Worm (Caenorhabditis elegans) whole organism, L2 larva: ENCODE data around the gene B0507.2.

Experiments
- C34F6.9 ChIP-seq: fragments of 150-350 bp; optimal IDR thresholded peaks from 2 replicates; lab custom pipeline; 2014; ENCODE audit warnings: missing biosample characterization, missing genetic modification characterization
- R02D3.7 ChIP-seq: fragments of 150-350 bp; optimal IDR thresholded peaks from 2 replicates; lab custom pipeline; 2014; ENCODE audit warnings: missing biosample characterization, missing genetic modification characterization
- ZK546.5 ChIP-seq: sonication (generic microtip); optimal IDR thresholded peaks from 2 replicates; lab custom pipeline; 2017; ENCODE audit warnings: missing biosample characterization, missing genetic modification characterization
- blmp-1 ChIP-seq: sonication (generic microtip); optimal IDR thresholded peaks from 2 replicates; lab custom pipeline; 2017; ENCODE audit warnings: missing genetic modification characterization, mild to moderate bottlenecking, missing compliant biosample characterization, antibody characterized with exemption, moderate library complexity; ENCODE audit not compliant: insufficient read depth
- ceh-82 ChIP-seq: fragments of 150-350 bp; optimal IDR thresholded peaks from 2 replicates; lab custom pipeline; 2014; ENCODE audit warnings: missing biosample characterization, missing genetic modification characterization
- crh-2 ChIP-seq: sonication (generic microtip); optimal IDR thresholded peaks from 2 replicates; lab custom pipeline; 2017; ENCODE audit warnings: missing biosample characterization, missing genetic modification characterization
- dmd-4 ChIP-seq: sonication (generic microtip); optimal IDR thresholded peaks from 2 replicates; lab custom pipeline; 2017; ENCODE audit warnings: missing biosample characterization, missing genetic modification characterization
- elt-3 ChIP-seq: sonication (generic microtip); optimal IDR thresholded peaks from 2 replicates; lab custom pipeline; 2017; ENCODE audit warnings: missing biosample characterization, missing genetic modification characterization
- fos-1 ChIP-seq: fragments of 150-350 bp; optimal IDR thresholded peaks from 2 replicates; lab custom pipeline; 2014; ENCODE audit warnings: missing biosample characterization, missing genetic modification characterization
- gmeb-1 ChIP-seq: fragments of 150-350 bp; optimal IDR thresholded peaks from 2 replicates; lab custom pipeline; 2014; ENCODE audit warnings: missing biosample characterization, missing genetic modification characterization
- lin-13 ChIP-seq: fragments of 150-350 bp; optimal IDR thresholded peaks from 2 replicates; lab custom pipeline; 2014; ENCODE audit warnings: missing biosample characterization, missing genetic modification reagents, missing genetic modification characterization
- lsy-2 ChIP-seq, 2 experiments: fragments of 150-350 bp in 1 of 2; sonication (generic microtip) in 1 of 2; optimal IDR thresholded peaks; 2 replicates each; lab custom pipeline; 2014 to 2017; ENCODE audit warnings: missing biosample characterization in 2 of 2, missing genetic modification characterization in 2 of 2
- mab-5 ChIP-seq: fragments of 150-350 bp; optimal IDR thresholded peaks from 2 replicates; lab custom pipeline; 2014; ENCODE audit warnings: missing biosample characterization, missing genetic modification characterization
- nhr-10 ChIP-seq: sonication (generic microtip); optimal IDR thresholded peaks from 2 replicates; lab custom pipeline; 2017; ENCODE audit warnings: missing biosample characterization, missing genetic modification characterization
- nhr-11 ChIP-seq: fragments of 150-350 bp; optimal IDR thresholded peaks from 2 replicates; lab custom pipeline; 2014; ENCODE audit warnings: missing biosample characterization, missing genetic modification characterization
- nhr-129 ChIP-seq: fragments of 150-350 bp; optimal IDR thresholded peaks from 2 replicates; lab custom pipeline; 2014; ENCODE audit warnings: missing biosample characterization, missing genetic modification characterization
- nhr-21 ChIP-seq: fragments of 150-350 bp; optimal IDR thresholded peaks from 2 replicates; lab custom pipeline; 2014; ENCODE audit warnings: missing biosample characterization, missing genetic modification characterization
- nhr-23 ChIP-seq: fragments of 150-350 bp; optimal IDR thresholded peaks from 2 replicates; lab custom pipeline; 2014; ENCODE audit warnings: missing biosample characterization, missing genetic modification reagents, missing genetic modification characterization
- nhr-25 ChIP-seq: fragments of 150-350 bp; sonication (generic microtip); optimal IDR thresholded peaks from 3 replicates; lab custom pipeline; 2014; ENCODE audit warnings: missing biosample characterization, missing genetic modification characterization
- nhr-6 ChIP-seq: fragments of 150-350 bp; optimal IDR thresholded peaks from 2 replicates; lab custom pipeline; 2014; ENCODE audit warnings: missing biosample characterization, missing genetic modification characterization
- nhr-77 ChIP-seq: fragments of 150-350 bp; optimal IDR thresholded peaks from 2 replicates; lab custom pipeline; 2014; ENCODE audit warnings: missing biosample characterization, missing genetic modification characterization
- peb-1 ChIP-seq: fragments of 150-350 bp; optimal IDR thresholded peaks from 2 replicates; lab custom pipeline; 2014; ENCODE audit warnings: missing biosample characterization, missing genetic modification characterization
- sem-4 ChIP-seq: fragments of 150-350 bp; optimal IDR thresholded peaks from 2 replicates; lab custom pipeline; 2014; ENCODE audit warnings: missing biosample characterization, missing genetic modification reagents, missing genetic modification characterization
- skn-1 ChIP-seq: sonication (generic microtip); optimal IDR thresholded peaks from 2 replicates; lab custom pipeline; 2017; ENCODE audit warnings: missing biosample characterization, missing genetic modification characterization
- sma-9 ChIP-seq, 2 experiments: fragments of 150-350 bp in 1 of 2; sonication (generic microtip) in 1 of 2; optimal IDR thresholded peaks; 2 replicates each; lab custom pipeline; 2014 to 2016; ENCODE audit warnings: missing genetic modification characterization in 2 of 2, mild to moderate bottlenecking in 1 of 2, missing biosample characterization in 1 of 2, missing compliant biosample characterization in 1 of 2, missing genetic modification reagents in 1 of 2, moderate library complexity in 1 of 2
- unc-39 ChIP-seq: fragments of 150-350 bp; optimal IDR thresholded peaks from 2 replicates; lab custom pipeline; 2014; ENCODE audit warnings: missing biosample characterization, missing genetic modification characterization
- unc-55 ChIP-seq: fragments of 150-350 bp; sonication (generic microtip); optimal IDR thresholded peaks from 3 replicates; lab custom pipeline; 2014; ENCODE audit warnings: missing biosample characterization, missing genetic modification reagents, missing genetic modification characterization
- unc-62 ChIP-seq: fragments of 150-350 bp; optimal IDR thresholded peaks from 2 replicates; lab custom pipeline; 2014; ENCODE audit warnings: missing biosample characterization, missing genetic modification reagents, missing genetic modification characterization
- zag-1 ChIP-seq: fragments of 150-350 bp; optimal IDR thresholded peaks from 2 replicates; lab custom pipeline; 2014; ENCODE audit warnings: missing biosample characterization, missing genetic modification characterization
- ztf-1 ChIP-seq: fragments of 200-800 bp; sonication (Bioruptor generic); conservative IDR thresholded peaks from 2 replicates; pipeline ENCODE4 v1.3.6; 2022; ENCODE audit warnings: missing genetic modification characterization, missing compliant biosample characterization
- ztf-11 ChIP-seq: sonication (generic microtip); optimal IDR thresholded peaks from 2 replicates; lab custom pipeline; 2017; ENCODE audit warnings: missing biosample characterization, missing genetic modification characterization
- ztf-4 ChIP-seq: fragments of 150-350 bp; optimal IDR thresholded peaks from 2 replicates; lab custom pipeline; 2014; ENCODE audit warnings: missing biosample characterization, missing genetic modification characterization

B0507.2 gene

DNA sequence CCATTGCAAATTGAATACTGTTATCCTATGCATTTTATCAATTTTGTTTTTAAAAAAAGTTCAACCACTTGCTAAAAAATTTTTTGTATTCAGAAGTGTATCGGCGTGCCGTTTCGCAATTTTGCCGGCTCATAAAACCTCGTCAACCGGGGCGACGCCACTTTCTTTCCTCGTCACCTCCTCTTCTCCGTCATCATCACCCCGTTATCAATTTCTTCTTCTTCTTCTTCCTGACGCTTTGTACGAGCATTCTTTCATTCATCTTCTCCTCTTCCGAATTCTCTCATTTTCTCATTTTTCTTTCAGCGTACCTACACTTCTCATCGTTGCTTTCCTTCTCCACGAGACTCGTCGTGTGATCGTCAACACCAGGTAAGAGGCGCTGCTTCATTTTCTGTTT is 12.1 kb downstream of the B0507.2 start, which contains the start of gene sup-37:
TSS of gene sup-37 (plus strand) at position 301 of the 400 bp plus-strand sequence.
- TF ChIP-seq ztf-4 (tag; lab: Kevin White, UChicago) = no peak
- no peak for TF ChIP-seq gmeb-1 (tag; lab: Kevin White, UChicago)
- TF ChIP-seq C34F6.9 (tag; lab: Kevin White, UChicago) = no peak
- TF ChIP-seq unc-39 (tag; lab: Kevin White, UChicago) = no peak
- TF ChIP-seq nhr-25 (tag; lab: Kevin White, UChicago) = no peak
- no peak for TF ChIP-seq nhr-23 (tag; lab: Kevin White, UChicago)

DNA sequence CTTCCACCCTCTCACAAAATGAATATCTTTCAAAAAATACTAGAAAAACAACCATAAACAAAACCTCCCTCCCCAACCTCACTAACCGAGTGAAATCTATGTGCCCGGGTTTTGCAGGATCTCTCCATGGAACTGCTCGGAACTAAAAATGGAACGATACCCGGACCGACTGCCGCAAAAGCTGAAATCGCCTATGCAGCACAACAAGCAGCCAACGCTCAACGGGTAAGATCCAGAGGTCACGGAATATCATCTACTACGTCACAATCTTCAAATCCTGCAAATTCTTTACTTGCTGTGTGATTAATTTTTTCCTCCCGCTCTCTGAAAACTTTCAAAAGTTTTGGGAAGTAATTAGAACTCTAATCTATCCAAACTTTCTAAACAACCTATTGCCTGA is 15.2 kb downstream of the B0507.2 start:
- TF ChIP-seq nhr-6 (tag; lab: Kevin White, UChicago) (no peak), skn-1 (tag; lab: Kevin White, UChicago) (no peak), blmp-1 (tag; lab: Kevin White, UChicago) (no peak), unc-39 (tag; lab: Kevin White, UChicago) (no peak), R02D3.7 (tag; lab: Kevin White, UChicago) (no peak), lsy-2 (tag; optimal IDR thresholded peaks at IDR 0.05; lab: Kevin White, UChicago) (no peak), nhr-10 (tag; lab: Kevin White, UChicago) (no peak), dmd-4 (tag; lab: Kevin White, UChicago) (no peak), zag-1 (no peak), sem-4 (tag; lab: Kevin White, UChicago) (no peak), unc-55 (no peak), ZK546.5 (tag; lab: Kevin White, UChicago) (no peak)

- TF ChIP-seq nhr-129 (tag; lab: Kevin White, UChicago) = no peak
- no peak for TF ChIP-seq elt-3
These were observed 18.7 kb downstream of the B0507.2 start for ce11 chrV:8792814-8793213.

ce11 chrV:8795499-8795898 is 21.4 kb downstream of the B0507.2 start:
- TF ChIP-seq fos-1 (tag; lab: Kevin White, UChicago) (peak; percentile 66), mab-5 (tag; lab: Kevin White, UChicago) (no peak), sem-4 (tag; lab: Kevin White, UChicago) (no peak), blmp-1 (tag; lab: Kevin White, UChicago) (no peak), crh-2 (no peak)

DNA sequence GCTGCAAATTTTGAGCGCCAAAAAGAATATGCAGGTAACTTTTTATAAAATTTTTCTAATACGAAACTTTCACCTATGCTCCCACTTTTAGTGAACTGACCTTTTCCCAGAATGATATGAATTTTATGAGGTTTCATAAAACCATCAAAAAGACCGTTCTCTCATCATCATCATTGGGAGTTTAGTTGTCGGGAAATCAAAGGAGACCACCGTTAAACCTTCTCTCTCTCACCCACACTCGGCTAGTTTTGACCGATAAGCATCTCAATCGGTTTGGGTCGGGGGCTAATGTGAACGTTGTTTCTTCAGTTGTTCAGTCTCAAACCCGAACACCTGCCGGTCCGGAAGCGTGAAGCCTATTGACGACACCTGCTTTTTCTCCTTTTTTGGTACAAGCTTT is 22.1 kb downstream of the B0507.2 start:
- peak; percentile 54 for TF ChIP-seq fos-1 (tag; lab: Kevin White, UChicago)
- TF ChIP-seq ztf-1 (GFP tag; lab: Robert Waterston, UW) = no peak

- TF ChIP-seq nhr-129 (tag; lab: Kevin White, UChicago) (peak; percentile 14), lsy-2 (tag; optimal IDR thresholded peaks at IDR 0.05; lab: Kevin White, UChicago) (no peak)
These were observed 22.8 kb downstream of the B0507.2 start for ce11 chrV:8796889-8797288.

DNA sequence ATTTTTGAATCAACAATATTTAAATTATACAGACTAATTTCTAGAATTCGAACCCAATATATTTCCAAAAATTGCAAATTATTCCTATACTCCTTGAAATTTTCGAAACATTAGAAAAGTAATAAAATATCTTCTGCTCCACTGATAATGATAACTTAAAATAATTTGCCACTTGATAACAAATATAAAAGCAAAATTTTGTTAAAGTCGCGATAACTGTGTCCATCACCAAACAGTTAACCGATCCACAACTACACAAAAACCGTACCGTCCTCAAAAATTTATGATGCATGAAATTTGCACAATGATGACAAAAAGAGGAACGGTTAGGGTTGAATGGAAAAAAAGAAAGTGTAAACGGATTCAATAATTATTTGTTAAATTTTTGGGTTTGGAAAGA is 24.3 kb downstream of the B0507.2 start:
- TF ChIP-seq nhr-6 (tag; lab: Kevin White, UChicago) = no peak
- no peak for TF ChIP-seq nhr-23 (tag; lab: Kevin White, UChicago)
- TF ChIP-seq ZK546.5 (tag; lab: Kevin White, UChicago) = no peak
- TF ChIP-seq ztf-11 (tag; lab: Kevin White, UChicago) = no peak
- TF ChIP-seq zag-1 = no peak
- no peak for TF ChIP-seq nhr-10 (tag; lab: Kevin White, UChicago)
- TF ChIP-seq nhr-11 (tag; lab: Kevin White, UChicago) = no peak
- TF ChIP-seq unc-62 (GFP tag; lab: Kevin White, UChicago) = no peak
- no peak for TF ChIP-seq R02D3.7 (tag; lab: Kevin White, UChicago)
- TF ChIP-seq nhr-129 (tag; lab: Kevin White, UChicago) = no peak
- TF ChIP-seq sma-9 (GFP tag; optimal IDR thresholded peaks at IDR 0.05; lab: Kevin White, UChicago) = no peak
- no peak for TF ChIP-seq sma-9 (tag; optimal IDR thresholded peaks at IDR 0.05; lab: Kevin White, UChicago)
- no peak for TF ChIP-seq lin-13 (GFP tag; lab: Kevin White, UChicago)
- no peak for TF ChIP-seq nhr-77 (tag; lab: Kevin White, UChicago)
- TF ChIP-seq peb-1 (tag; lab: Kevin White, UChicago) = no peak
- no peak for TF ChIP-seq nhr-21
- no peak for TF ChIP-seq crh-2
- TF ChIP-seq blmp-1 (tag; lab: Kevin White, UChicago) = no peak
- TF ChIP-seq ztf-4 (tag; lab: Kevin White, UChicago) = no peak
- no peak for TF ChIP-seq ceh-82 (tag; lab: Kevin White, UChicago)
- TF ChIP-seq C34F6.9 (tag; lab: Kevin White, UChicago) = no peak
- TF ChIP-seq, all 48 proteins: peak for 0
